Fruit fly (Drosophila melanogaster): ENCODE results near the gene CG33922.

- TF ChIP-seq lola (GFP tag; optimal IDR thresholded peaks at IDR 0.05) = no peak
- TF ChIP-seq h (GFP tag; optimal IDR thresholded peaks at IDR 0.05) = peak; percentile 14
- TF ChIP-seq fru (GFP tag; optimal IDR thresholded peaks at IDR 0.05) = no peak
- TF ChIP-seq pan (optimal IDR thresholded peaks at IDR 0.05) = no peak
- no peak for TF ChIP-seq Hr83 (GFP tag; optimal IDR thresholded peaks at IDR 0.05; ENCODE audit: poor library complexity, severe bottlenecking)
Measured at dm6 chr2L:1387811-1388210, 43.8 kb upstream of the CG33922 start.

All from whole organism, wandering third instar larva.